Fruit fly (Drosophila melanogaster): ENCODE results near the gene ens.

ens gene

dm6 chr3L:4113998-4114397, 20.4 kb downstream of the ens start:
- no peak for TF ChIP-seq CG17801 (GFP tag; optimal IDR thresholded peaks at IDR 0.05; ENCODE audit: partially characterized antibody)

- TF ChIP-seq CG17801 (GFP tag; optimal IDR thresholded peaks at IDR 0.05; ENCODE audit: partially characterized antibody): no peak
Observed at dm6 chr3L:4110212-4110611, 24.1 kb downstream of the ens start.

dm6 chr3L:4108844-4109494, 25.4 kb downstream of the ens start:
- peak; percentile 22 for TF ChIP-seq CG17801 (GFP tag; optimal IDR thresholded peaks at IDR 0.05; ENCODE audit: partially characterized antibody)

dm6 chr3L:4108072-4108843, 26.1 kb downstream of the ens start, which contains the start of gene Ack:
Gene Ack, plus strand, starts transcription at chr3L:4108186.
- no peak for TF ChIP-seq CG17801 (GFP tag; optimal IDR thresholded peaks at IDR 0.05; ENCODE audit: partially characterized antibody)

dm6 chr3L:4107120-4107519, 27.2 kb downstream of the ens start:
- no peak for TF ChIP-seq CG17801 (GFP tag; optimal IDR thresholded peaks at IDR 0.05; ENCODE audit: partially characterized antibody)

- TF ChIP-seq CG17801 (GFP tag; optimal IDR thresholded peaks at IDR 0.05; ENCODE audit: partially characterized antibody): peak; percentile 35
Observed at dm6 chr3L:4103258-4104247, 30.8 kb downstream of the ens start, which contains the start of gene Fit1. Gene Fit1, plus strand, starts transcription at chr3L:4103564.

- TF ChIP-seq CG17801 (GFP tag; optimal IDR thresholded peaks at IDR 0.05; ENCODE audit: partially characterized antibody): peak; percentile 72
Observed at dm6 chr3L:4102496-4103257, 31.7 kb downstream of the ens start, which contains the start of gene CG14995. Gene CG14995, minus strand, starts transcription at chr3L:4103256.

dm6 chr3L:4099194-4099593, 35.2 kb downstream of the ens start:
- TF ChIP-seq CG17801 (GFP tag; optimal IDR thresholded peaks at IDR 0.05; ENCODE audit: partially characterized antibody): no peak

dm6 chr3L:4096546-4096945, 37.8 kb downstream of the ens start:
- no peak for TF ChIP-seq CG17801 (GFP tag; optimal IDR thresholded peaks at IDR 0.05; ENCODE audit: partially characterized antibody)

- TF ChIP-seq CG17801 (GFP tag; optimal IDR thresholded peaks at IDR 0.05; ENCODE audit: partially characterized antibody): no peak
Observed at dm6 chr3L:4092705-4093257, 41.6 kb downstream of the ens start, which contains the start of gene CG14990. Gene CG14990, plus strand, starts transcription at chr3L:4093207.

dm6 chr3L:4088694-4089190, 45.6 kb downstream of the ens start, which contains the start of gene Gad1:
Gene Gad1, minus strand, starts transcription at chr3L:4088744.
- TF ChIP-seq CG17801 (GFP tag; optimal IDR thresholded peaks at IDR 0.05; ENCODE audit: partially characterized antibody): no peak

dm6 chr3L:4087281-4087680, 47.1 kb downstream of the ens start, which contains the start of gene CG14989:
Gene CG14989, plus strand, starts transcription at chr3L:4087581.
- no peak for TF ChIP-seq CG17801 (GFP tag; optimal IDR thresholded peaks at IDR 0.05; ENCODE audit: partially characterized antibody)

- TF ChIP-seq CG17801 (GFP tag; optimal IDR thresholded peaks at IDR 0.05; ENCODE audit: partially characterized antibody): no peak
Observed at dm6 chr3L:4085867-4086266, 48.5 kb downstream of the ens start.

- TF ChIP-seq CG17801 (GFP tag; optimal IDR thresholded peaks at IDR 0.05; ENCODE audit: partially characterized antibody): no peak
Observed at dm6 chr3L:4083442-4083841, 50.9 kb downstream of the ens start.

Data from ovary, adult (tissue).